Fruit fly (Drosophila melanogaster) whole organism, prepupa: ENCODE results near the gene Rabex-5.

Experiments used
- Blimp-1 ChIP-seq: fragments of 200-800 bp; sonication (Bioruptor generic); optimal IDR thresholded peaks from 3 replicates; lab custom pipeline; 2017; ENCODE audit warnings: missing biosample characterization, missing genetic modification characterization, mild to moderate bottlenecking, moderate library complexity, missing genetic modification reagents
- CG10631 ChIP-seq: fragments of 200-800 bp; sonication (Bioruptor generic); optimal IDR thresholded peaks from 2 replicates; lab custom pipeline; 2016; ENCODE audit warnings: missing biosample characterization, missing genetic modification characterization
- CG10669 ChIP-seq: fragments of 200-800 bp; sonication (Bioruptor generic); optimal IDR thresholded peaks from 3 replicates; lab custom pipeline; 2018; ENCODE audit warnings: missing biosample characterization, mild to moderate bottlenecking, missing genetic modification characterization, moderate library complexity
- CG11294 ChIP-seq: fragments of 200-800 bp; sonication (Bioruptor generic); IDR thresholded peaks from 2 replicates; pipeline ENCODE4 v1.3.6; 2022; ENCODE audit warnings: missing biosample characterization, missing genetic modification characterization
- CG11762 ChIP-seq: fragments of 200-800 bp; sonication (Bioruptor generic); optimal IDR thresholded peaks from 3 replicates; lab custom pipeline; 2016; ENCODE audit warnings: missing biosample characterization, missing genetic modification characterization; ENCODE audit not compliant: insufficient read depth
- CG11902 ChIP-seq: fragments of 200-800 bp; sonication (Bioruptor generic); optimal IDR thresholded peaks from 3 replicates; lab custom pipeline; 2016; ENCODE audit warnings: missing biosample characterization, missing genetic modification characterization
- CG15336 ChIP-seq: fragments of 200-800 bp; sonication (Bioruptor generic); IDR thresholded peaks from 2 replicates; pipeline ENCODE4 v1.3.6; 2022; ENCODE audit warnings: missing biosample characterization, missing genetic modification characterization
- CG1621 ChIP-seq: fragments of 200-800 bp; sonication (Bioruptor generic); optimal IDR thresholded peaks from 3 replicates; lab custom pipeline; 2018; ENCODE audit warnings: missing biosample characterization, mild to moderate bottlenecking, missing genetic modification characterization
- CG3032 ChIP-seq: fragments of 200-800 bp; optimal IDR thresholded peaks from 2 replicates; lab custom pipeline; 2019; ENCODE audit warnings: missing biosample characterization, mild to moderate bottlenecking, missing genetic modification characterization, moderate library complexity
- CG31627 ChIP-seq: fragments of 200-800 bp; sonication (Bioruptor generic); optimal IDR thresholded peaks from 3 replicates; lab custom pipeline; 2016; ENCODE audit warnings: missing biosample characterization, missing genetic modification characterization
- CG32006 ChIP-seq: fragments of 200-800 bp; sonication (Bioruptor generic); optimal IDR thresholded peaks from 3 replicates; lab custom pipeline; 2017; ENCODE audit warnings: missing biosample characterization, mild to moderate bottlenecking, missing genetic modification characterization
- CG34406 ChIP-seq: fragments of 200-800 bp; sonication (Bioruptor generic); optimal IDR thresholded peaks from 3 replicates; lab custom pipeline; 2016; ENCODE audit warnings: missing biosample characterization, missing genetic modification characterization
- CG3919 ChIP-seq: fragments of 200-800 bp; sonication (Bioruptor generic); optimal IDR thresholded peaks from 3 replicates; lab custom pipeline; 2016; ENCODE audit warnings: missing biosample characterization, missing genetic modification characterization
- CG4318 ChIP-seq: fragments of 200-800 bp; sonication (Bioruptor generic); optimal IDR thresholded peaks from 3 replicates; lab custom pipeline; 2017; ENCODE audit warnings: missing biosample characterization, mild to moderate bottlenecking, missing genetic modification characterization
- CG6163 ChIP-seq: fragments of 200-800 bp; sonication (Bioruptor generic); IDR thresholded peaks from 3 replicates; pipeline ENCODE4 v1.3.6; 2022; ENCODE audit warnings: missing biosample characterization, missing genetic modification characterization
- CG6276 ChIP-seq: fragments of 200-800 bp; sonication (Bioruptor generic); optimal IDR thresholded peaks from 2 replicates; lab custom pipeline; 2017; ENCODE audit warnings: missing biosample characterization, mild to moderate bottlenecking, missing genetic modification characterization
- CG6792 ChIP-seq: fragments of 200-800 bp; sonication (Bioruptor generic); optimal IDR thresholded peaks from 3 replicates; lab custom pipeline; 2016; ENCODE audit warnings: missing biosample characterization, missing genetic modification characterization
- CG6808 ChIP-seq: fragments of 200-800 bp; sonication (Bioruptor generic); optimal IDR thresholded peaks from 3 replicates; lab custom pipeline; 2017; ENCODE audit warnings: missing biosample characterization, missing genetic modification characterization, mild to moderate bottlenecking, moderate library complexity, missing genetic modification reagents
- CG6854 ChIP-seq: fragments of 200-800 bp; sonication (Bioruptor generic); optimal IDR thresholded peaks from 2 replicates; lab custom pipeline; 2017; ENCODE audit warnings: missing biosample characterization, mild to moderate bottlenecking, missing genetic modification characterization
- CG7368 ChIP-seq: fragments of 200-800 bp; sonication (Bioruptor generic); optimal IDR thresholded peaks from 3 replicates; lab custom pipeline; 2016; ENCODE audit warnings: missing biosample characterization, missing genetic modification characterization
- CG8119 ChIP-seq: fragments of 200-800 bp; sonication (Bioruptor generic); IDR thresholded peaks from 3 replicates; pipeline ENCODE4 v1.3.6; 2022; ENCODE audit warnings: missing biosample characterization, missing genetic modification characterization
- CG8319 ChIP-seq: fragments of 200-800 bp; sonication (Bioruptor generic); optimal IDR thresholded peaks from 3 replicates; lab custom pipeline; 2016; ENCODE audit warnings: missing biosample characterization, missing genetic modification characterization
- CG8632 ChIP-seq: fragments of 200-800 bp; sonication (Bioruptor generic); optimal IDR thresholded peaks from 3 replicates; lab custom pipeline; 2016; ENCODE audit warnings: missing biosample characterization, missing genetic modification characterization
- CG9139 ChIP-seq: fragments of 200-800 bp; sonication (Bioruptor generic); optimal IDR thresholded peaks from 3 replicates; lab custom pipeline; 2017; ENCODE audit warnings: missing biosample characterization, mild to moderate bottlenecking, missing genetic modification characterization
- Eip75B ChIP-seq: fragments of 200-800 bp; sonication (Bioruptor generic); optimal IDR thresholded peaks from 3 replicates; lab custom pipeline; 2016; ENCODE audit warnings: missing biosample characterization, missing genetic modification characterization
- Eip78C ChIP-seq: fragments of 200-800 bp; sonication (Bioruptor generic); peaks from one replicate; lab custom pipeline; 2016; ENCODE audit warnings: missing biosample characterization, missing genetic modification characterization
- Eip93F ChIP-seq: fragments of 200-800 bp; sonication (Bioruptor generic); optimal IDR thresholded peaks from 2 replicates; lab custom pipeline; 2016; ENCODE audit warnings: missing biosample characterization, mild to moderate bottlenecking, missing genetic modification characterization
- Ets21C ChIP-seq: fragments of 200-800 bp; sonication (Bioruptor generic); optimal IDR thresholded peaks from 3 replicates; lab custom pipeline; 2016; ENCODE audit warnings: missing biosample characterization, missing genetic modification characterization
- Gug ChIP-seq: fragments of 200-800 bp; sonication (Bioruptor generic); IDR thresholded peaks from 2 replicates; pipeline ENCODE4 v1.3.6; 2022; ENCODE audit warnings: missing biosample characterization, missing genetic modification characterization
- Hr38 ChIP-seq: sonication (Bioruptor generic); optimal IDR thresholded peaks from 2 replicates; lab custom pipeline; 2016; ENCODE audit warnings: missing biosample characterization, missing genetic modification characterization
- Hr39 ChIP-seq: fragments of 200-800 bp; sonication (Bioruptor generic); optimal IDR thresholded peaks from 2 replicates; lab custom pipeline; 2016; ENCODE audit warnings: missing biosample characterization, missing genetic modification characterization
- Hr4 ChIP-seq: fragments of 200-800 bp; sonication (Bioruptor generic); optimal IDR thresholded peaks from 3 replicates; lab custom pipeline; 2016; ENCODE audit warnings: missing biosample characterization, missing genetic modification characterization
- Met ChIP-seq: fragments of 200-800 bp; sonication (Bioruptor generic); optimal IDR thresholded peaks from 3 replicates; lab custom pipeline; 2016; ENCODE audit warnings: missing biosample characterization, missing genetic modification characterization
- OdsH ChIP-seq: fragments of 200-800 bp; sonication (Bioruptor generic); optimal IDR thresholded peaks from 3 replicates; lab custom pipeline; 2016; ENCODE audit warnings: missing biosample characterization, missing genetic modification characterization
- Sox102F ChIP-seq: fragments of 200-800 bp; sonication (Bioruptor generic); optimal IDR thresholded peaks from 2 replicates; lab custom pipeline; 2016; ENCODE audit warnings: missing biosample characterization, mild to moderate bottlenecking, missing genetic modification characterization
- Sox14 ChIP-seq: fragments of 200-800 bp; sonication (Bioruptor generic); optimal IDR thresholded peaks from 3 replicates; lab custom pipeline; 2016; ENCODE audit warnings: missing biosample characterization, missing genetic modification characterization
- achi ChIP-seq: fragments of 200-800 bp; sonication (Bioruptor generic); optimal IDR thresholded peaks from 3 replicates; lab custom pipeline; 2016; ENCODE audit warnings: missing biosample characterization, missing genetic modification characterization
- acj6 ChIP-seq: fragments of 200-800 bp; sonication (Bioruptor generic); optimal IDR thresholded peaks from 3 replicates; lab custom pipeline; 2016; ENCODE audit warnings: missing biosample characterization, missing genetic modification characterization
- cyc ChIP-seq: fragments of 200-800 bp; sonication (Bioruptor generic); optimal IDR thresholded peaks from 3 replicates; lab custom pipeline; 2016; ENCODE audit warnings: missing biosample characterization, missing genetic modification characterization
- dac ChIP-seq: fragments of 200-800 bp; sonication (Bioruptor generic); optimal IDR thresholded peaks from 2 replicates; lab custom pipeline; 2017; ENCODE audit warnings: missing biosample characterization, mild to moderate bottlenecking, missing genetic modification characterization
- dsx ChIP-seq: fragments of 200-800 bp; optimal IDR thresholded peaks from 3 replicates; lab custom pipeline; 2019; ENCODE audit warnings: missing biosample characterization, mild to moderate bottlenecking, missing genetic modification characterization, moderate library complexity; ENCODE audit not compliant: poor library complexity, severe bottlenecking
- fd59A ChIP-seq: fragments of 200-800 bp; sonication (Bioruptor generic); optimal IDR thresholded peaks from 2 replicates; lab custom pipeline; 2017; ENCODE audit warnings: missing biosample characterization, mild to moderate bottlenecking, missing genetic modification characterization, missing genetic modification reagents
- fd85E ChIP-seq: fragments of 200-800 bp; sonication (Bioruptor generic); optimal IDR thresholded peaks from 3 replicates; lab custom pipeline; 2016; ENCODE audit warnings: missing biosample characterization, missing genetic modification characterization
- fkh ChIP-seq: fragments of 200-800 bp; sonication (Bioruptor generic); optimal IDR thresholded peaks from 3 replicates; lab custom pipeline; 2017; ENCODE audit warnings: missing biosample characterization, mild to moderate bottlenecking, missing genetic modification characterization, moderate library complexity
- lz ChIP-seq: fragments of 200-800 bp; sonication (Bioruptor generic); optimal IDR thresholded peaks from 3 replicates; lab custom pipeline; 2016; ENCODE audit warnings: missing biosample characterization, missing genetic modification characterization
- net ChIP-seq: fragments of 200-800 bp; sonication (Bioruptor generic); optimal IDR thresholded peaks from 3 replicates; lab custom pipeline; 2016; ENCODE audit warnings: missing biosample characterization, missing genetic modification characterization
- pdm3 ChIP-seq: fragments of 200-800 bp; sonication (Bioruptor generic); optimal IDR thresholded peaks from 3 replicates; lab custom pipeline; 2016; ENCODE audit warnings: missing biosample characterization, missing genetic modification characterization
- salr ChIP-seq, 2 experiments: fragments of 200-800 bp; sonication (Bioruptor generic); optimal IDR thresholded peaks; 3 replicates each; lab custom pipeline; 2016 to 2018; ENCODE audit warnings: missing biosample characterization in 2 of 2, missing genetic modification characterization in 2 of 2, mild to moderate bottlenecking in 1 of 2
- svp ChIP-seq: fragments of 200-800 bp; sonication (Bioruptor generic); peaks from one replicate; lab custom pipeline; 2016; ENCODE audit warnings: missing biosample characterization, missing genetic modification characterization
- topi ChIP-seq: fragments of 200-800 bp; sonication (Bioruptor generic); optimal IDR thresholded peaks from 3 replicates; lab custom pipeline; 2016; ENCODE audit warnings: missing biosample characterization, missing genetic modification characterization
- vri ChIP-seq: fragments of 200-800 bp; sonication (Bioruptor generic); optimal IDR thresholded peaks from 3 replicates; lab custom pipeline; 2016; ENCODE audit warnings: missing biosample characterization, mild to moderate bottlenecking, missing genetic modification characterization

Rabex-5 gene

DNA sequence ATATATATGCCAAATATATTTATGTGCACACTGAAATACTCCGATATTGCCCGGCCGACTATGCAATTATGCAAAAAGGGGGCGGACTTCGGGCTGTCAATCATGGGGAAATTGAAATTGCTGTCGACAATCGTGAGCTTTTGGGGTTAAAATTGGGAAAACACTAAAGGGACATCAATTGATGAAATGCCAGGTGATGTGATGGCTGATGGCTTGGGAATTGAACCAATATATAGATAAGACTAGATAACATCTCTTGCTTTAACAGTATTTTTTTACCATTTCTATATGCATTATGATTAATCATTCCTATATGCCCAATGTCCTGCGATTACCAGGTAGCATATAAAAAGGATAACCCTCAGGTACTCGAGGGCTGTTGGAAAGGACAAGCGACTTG lies 17.8 kb upstream of the Rabex-5 start:
- peak; percentile 57 for TF ChIP-seq Eip78C (GFP tag; lab: Kevin White, UChicago)
- no peak for TF ChIP-seq CG6276 (GFP tag; lab: Kevin White, UChicago)
- peak; percentile 68 for TF ChIP-seq svp (GFP tag; lab: Kevin White, UChicago)
- TF ChIP-seq, all 60 proteins: peak for 2

- TF ChIP-seq Eip75B, result no peak
- no peak for TF ChIP-seq CG11902 (GFP tag; lab: Kevin White, UChicago)
- TF ChIP-seq CG31627 (GFP tag; lab: Kevin White, UChicago), result peak; percentile 4
- no peak for TF ChIP-seq CG3919 (GFP tag; lab: Kevin White, UChicago)
- TF ChIP-seq Hr4 (GFP tag; lab: Kevin White, UChicago), result peak; percentile 52
- TF ChIP-seq fkh (GFP tag; lab: Kevin White, UChicago), result no peak
- TF ChIP-seq OdsH, result peak; percentile 47
- TF ChIP-seq CG10669 (GFP tag; lab: Kevin White, UChicago), result no peak
- no peak for TF ChIP-seq vri (GFP tag; lab: Kevin White, UChicago)
- TF ChIP-seq CG6808, result no peak
- TF ChIP-seq CG1621 (tag; lab: Kevin White, UChicago), result peak; percentile 8
- TF ChIP-seq CG6792, result no peak
- TF ChIP-seq CG10631 (GFP tag; lab: Kevin White, UChicago), result peak; percentile 21
- TF ChIP-seq CG6276 (GFP tag; lab: Kevin White, UChicago), result no peak
- peak; percentile 62 for TF ChIP-seq CG32006
- no peak for TF ChIP-seq Ets21C (GFP tag; lab: Kevin White, UChicago)
- TF ChIP-seq Hr38 (GFP tag; lab: Kevin White, UChicago), result no peak
- TF ChIP-seq Gug, result no peak
- peak; percentile 17 for TF ChIP-seq CG34406 (GFP tag; lab: Kevin White, UChicago)
- TF ChIP-seq CG9139, result no peak
- no peak for TF ChIP-seq achi (GFP tag; lab: Kevin White, UChicago)
- no peak for TF ChIP-seq CG3032 (tag; lab: Kevin White, UChicago)
- peak; percentile 27 for TF ChIP-seq fd59A (GFP tag; lab: Kevin White, UChicago)
- no peak for TF ChIP-seq CG11762 (GFP tag; lab: Kevin White, UChicago)
- no peak for TF ChIP-seq svp (GFP tag; lab: Kevin White, UChicago)
- peak; percentile 6 for TF ChIP-seq CG8632
- TF ChIP-seq CG8319, result no peak
- no peak for TF ChIP-seq dac (GFP tag; lab: Kevin White, UChicago)
- peak; percentile 61 for TF ChIP-seq CG8119 (GFP tag; lab: Robert Waterston, UW)
- no peak for TF ChIP-seq CG6854
- no peak for TF ChIP-seq fd85E (GFP tag; lab: Kevin White, UChicago)
- TF ChIP-seq CG6163, result peak; percentile 58; the same call in 2 of the 3 replicates
- TF ChIP-seq net (GFP tag; lab: Kevin White, UChicago), result peak; percentile 21
- peak; percentile 62 for TF ChIP-seq CG15336 (GFP tag; lab: Robert Waterston, UW)
- TF ChIP-seq CG4318, result no peak
- peak; percentile 7 for TF ChIP-seq Sox102F (GFP tag; lab: Kevin White, UChicago)
- TF ChIP-seq lz (GFP tag; lab: Kevin White, UChicago), result no peak
- peak; percentile 45 for TF ChIP-seq Sox14 (GFP tag; lab: Kevin White, UChicago)
- TF ChIP-seq Hr39 (GFP tag; lab: Kevin White, UChicago), result peak; percentile 27
- no peak for TF ChIP-seq cyc (GFP tag; lab: Kevin White, UChicago)
- no peak for TF ChIP-seq CG11294 (GFP tag; lab: Robert Waterston, UW)
- no peak for TF ChIP-seq dsx (GFP tag; lab: Kevin White, UChicago)
- TF ChIP-seq acj6 (GFP tag; lab: Kevin White, UChicago), result peak; percentile 56
- no peak for TF ChIP-seq Eip93F
- peak; percentile 15 to 22 for TF ChIP-seq salr (GFP tag; optimal IDR thresholded peaks at IDR 0.05; lab: Kevin White, UChicago)
- peak; percentile 1 for TF ChIP-seq Met (GFP tag; lab: Kevin White, UChicago)
- TF ChIP-seq pdm3, result peak; percentile 62
- TF ChIP-seq topi (GFP tag; lab: Kevin White, UChicago), result no peak
- TF ChIP-seq Eip78C (GFP tag; lab: Kevin White, UChicago), result no peak
- no peak for TF ChIP-seq Blimp-1
- no peak for TF ChIP-seq CG7368
Observed at dm6 chr3L:1279685-1280084, 16.0 kb upstream of the Rabex-5 start.
